Fruit fly (Drosophila melanogaster): ENCODE data around the gene Qtzl.

The Qtzl gene

dm6 chr2L:11976955-11977354 is 18.6 kb upstream of the Qtzl start:
- TF ChIP-seq sage (GFP tag; optimal IDR thresholded peaks at IDR 0.05) (no peak), N (GFP tag; optimal IDR thresholded peaks at IDR 0.05) (no peak)

DNA sequence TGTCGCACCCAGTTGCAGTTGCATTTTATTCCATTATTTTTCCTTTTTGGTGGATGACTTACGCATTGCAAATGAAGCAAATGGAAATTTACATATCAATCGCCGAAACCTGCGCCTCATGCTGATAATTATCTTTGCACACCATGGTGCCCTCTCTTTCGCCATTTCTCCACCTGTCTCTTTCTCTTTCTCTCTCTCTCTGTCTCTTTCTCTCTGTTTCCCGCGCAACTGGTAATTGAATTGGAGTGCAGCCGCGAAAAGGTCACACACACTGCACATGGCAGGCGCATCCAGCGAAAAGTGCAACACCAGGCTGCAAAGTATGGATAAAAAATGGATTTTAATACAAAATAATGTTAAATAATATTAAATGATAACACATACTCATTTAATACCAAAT is 17.8 kb upstream of the Qtzl start:
- TF ChIP-seq Mio (GFP tag; optimal IDR thresholded peaks at IDR 0.05) (no peak), Abd-B (GFP tag; optimal IDR thresholded peaks at IDR 0.05) (no peak), Hnf4 (GFP tag; optimal IDR thresholded peaks at IDR 0.05) (no peak), ey (GFP tag; optimal IDR thresholded peaks at IDR 0.05) (no peak), sage (GFP tag; optimal IDR thresholded peaks at IDR 0.05) (no peak), Dif (GFP tag; optimal IDR thresholded peaks at IDR 0.05; ENCODE audit: partially characterized antibody) (no peak), psq (GFP tag; optimal IDR thresholded peaks at IDR 0.05) (no peak), dmrt93B (GFP tag; optimal IDR thresholded peaks at IDR 0.05) (no peak), Vsx2 (GFP tag; optimal IDR thresholded peaks at IDR 0.05; ENCODE audit: partially characterized antibody) (no peak), dsf (GFP tag; optimal IDR thresholded peaks at IDR 0.05; ENCODE audit: borderline replicate concordance) (no peak), CG9705 (GFP tag; optimal IDR thresholded peaks at IDR 0.05) (no peak)

- no peak for TF ChIP-seq jim (GFP tag; optimal IDR thresholded peaks at IDR 0.05)
- no peak for TF ChIP-seq lola (GFP tag; optimal IDR thresholded peaks at IDR 0.05)
- no peak for TF ChIP-seq pan (optimal IDR thresholded peaks at IDR 0.05)
- TF ChIP-seq Mio (GFP tag; optimal IDR thresholded peaks at IDR 0.05), result no peak
- no peak for TF ChIP-seq ey (GFP tag; optimal IDR thresholded peaks at IDR 0.05)
- TF ChIP-seq sage (GFP tag; optimal IDR thresholded peaks at IDR 0.05), result no peak
- TF ChIP-seq Vsx2 (GFP tag; optimal IDR thresholded peaks at IDR 0.05; ENCODE audit: partially characterized antibody), result no peak
- TF ChIP-seq usp (GFP tag; optimal IDR thresholded peaks at IDR 0.05), result no peak
- no peak for TF ChIP-seq Hnf4 (GFP tag; optimal IDR thresholded peaks at IDR 0.05)
- TF ChIP-seq br (GFP tag; optimal IDR thresholded peaks at IDR 0.05), result no peak
- TF ChIP-seq dsf (GFP tag; optimal IDR thresholded peaks at IDR 0.05; ENCODE audit: borderline replicate concordance), result no peak
- TF ChIP-seq GATAd (GFP tag; optimal IDR thresholded peaks at IDR 0.05), result no peak
- no peak for TF ChIP-seq CG9705 (GFP tag; optimal IDR thresholded peaks at IDR 0.05)
- TF ChIP-seq N (GFP tag; optimal IDR thresholded peaks at IDR 0.05), result no peak
- TF ChIP-seq Rel (GFP tag; optimal IDR thresholded peaks at IDR 0.05), result no peak
- no peak for TF ChIP-seq Rel (tag; optimal IDR thresholded peaks at IDR 0.05)
Measured at dm6 chr2L:11980075-11980474, 15.5 kb upstream of the Qtzl start.

dm6 chr2L:11981210-11981609 is 14.3 kb upstream of the Qtzl start, which contains the start of gene CG16965:
Gene CG16965 (plus strand): TSS chr2L:11981591.
- TF ChIP-seq Abd-B (GFP tag; optimal IDR thresholded peaks at IDR 0.05) (no peak), dsf (GFP tag; optimal IDR thresholded peaks at IDR 0.05; ENCODE audit: borderline replicate concordance) (no peak), ey (GFP tag; optimal IDR thresholded peaks at IDR 0.05) (no peak), dmrt93B (GFP tag; optimal IDR thresholded peaks at IDR 0.05) (no peak), rgr (GFP tag; optimal IDR thresholded peaks at IDR 0.05) (no peak), jim (GFP tag; optimal IDR thresholded peaks at IDR 0.05) (no peak), Mio (GFP tag; optimal IDR thresholded peaks at IDR 0.05) (no peak), Vsx2 (GFP tag; optimal IDR thresholded peaks at IDR 0.05; ENCODE audit: partially characterized antibody) (no peak), Sp1 (GFP tag; optimal IDR thresholded peaks at IDR 0.05) (no peak), N (GFP tag; optimal IDR thresholded peaks at IDR 0.05) (no peak), Rel (GFP tag; optimal IDR thresholded peaks at IDR 0.05) (no peak), Rel (tag; optimal IDR thresholded peaks at IDR 0.05) (no peak), usp (GFP tag; optimal IDR thresholded peaks at IDR 0.05) (no peak), psq (GFP tag; optimal IDR thresholded peaks at IDR 0.05) (no peak)

DNA sequence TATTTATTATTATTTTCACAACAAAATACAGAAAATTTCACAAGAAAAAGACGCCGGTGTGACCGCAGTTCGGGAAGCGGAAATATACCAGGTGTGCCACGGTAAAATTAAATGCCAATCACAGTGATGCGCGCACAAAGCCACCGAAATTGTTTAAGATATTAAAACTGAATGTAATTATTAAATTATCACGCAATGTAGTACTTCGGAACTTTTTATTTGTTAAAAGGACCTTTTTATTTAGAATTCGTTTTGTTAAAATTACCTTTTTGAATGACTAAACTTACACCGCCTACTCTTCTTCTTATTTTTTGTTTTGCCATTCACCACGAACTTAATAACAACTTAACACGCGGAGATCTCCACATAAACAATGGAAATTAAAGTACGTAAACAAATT is 7.6 kb upstream of the Qtzl start, which contains the start of the genes CG6686 and CG34163:
CG6686 (minus strand) TSS at position 95 of the 400 bp plus-strand sequence.
CG34163 (plus strand) TSS at position 326 of the 400 bp plus-strand sequence.
- TF ChIP-seq GATAd (GFP tag; optimal IDR thresholded peaks at IDR 0.05) (peak; percentile 19), sv (GFP tag; optimal IDR thresholded peaks at IDR 0.05) (no peak), dl (GFP tag; optimal IDR thresholded peaks at IDR 0.05; ENCODE audit: insufficient read depth in 1 of 2, partially characterized antibody in 2 of 2) (no peak), tai (GFP tag; optimal IDR thresholded peaks at IDR 0.05) (no peak), Dif (GFP tag; optimal IDR thresholded peaks at IDR 0.05; ENCODE audit: partially characterized antibody) (no peak), jim (GFP tag; optimal IDR thresholded peaks at IDR 0.05) (no peak), Rel (GFP tag; optimal IDR thresholded peaks at IDR 0.05) (no peak), Rel (tag; optimal IDR thresholded peaks at IDR 0.05) (peak; percentile 15), OdsH (GFP tag; optimal IDR thresholded peaks at IDR 0.05) (peak; percentile 50), ey (GFP tag; optimal IDR thresholded peaks at IDR 0.05) (peak; percentile 59), woc (GFP tag; optimal IDR thresholded peaks at IDR 0.05) (no peak), lola (GFP tag; optimal IDR thresholded peaks at IDR 0.05) (no peak), dmrt93B (GFP tag; optimal IDR thresholded peaks at IDR 0.05) (no peak), foxo (GFP tag; optimal IDR thresholded peaks at IDR 0.05) (no peak), HLH106 (tag; optimal IDR thresholded peaks at IDR 0.05) (peak; percentile 47), Vsx2 (GFP tag; optimal IDR thresholded peaks at IDR 0.05; ENCODE audit: partially characterized antibody) (no peak), Dfd (GFP tag; optimal IDR thresholded peaks at IDR 0.05) (no peak), CG32264 (GFP tag; optimal IDR thresholded peaks at IDR 0.05) (no peak), CrebA (GFP tag; optimal IDR thresholded peaks at IDR 0.05; ENCODE audit: borderline replicate concordance) (no peak), N (GFP tag; optimal IDR thresholded peaks at IDR 0.05) (no peak), Myc (optimal IDR thresholded peaks at IDR 0.05) (peak; percentile 77), h (GFP tag; optimal IDR thresholded peaks at IDR 0.05) (no peak), psq (GFP tag; optimal IDR thresholded peaks at IDR 0.05) (peak; percentile 45), sage (GFP tag; optimal IDR thresholded peaks at IDR 0.05) (no peak), Hr83 (GFP tag; optimal IDR thresholded peaks at IDR 0.05; ENCODE audit: poor library complexity, severe bottlenecking) (no peak), dsf (GFP tag; optimal IDR thresholded peaks at IDR 0.05; ENCODE audit: borderline replicate concordance) (no peak), usp (GFP tag; optimal IDR thresholded peaks at IDR 0.05) (no peak), Mio (GFP tag; optimal IDR thresholded peaks at IDR 0.05) (no peak), rgr (GFP tag; optimal IDR thresholded peaks at IDR 0.05) (no peak)
